Worm (Caenorhabditis elegans): ENCODE measurements around the gene C44C10.15.

- TF ChIP-seq unc-39 (tag; optimal IDR thresholded peaks at IDR 0.05) (no peak), sma-9 (GFP tag; optimal IDR thresholded peaks at IDR 0.05) (no peak), sma-9 (tag; optimal IDR thresholded peaks at IDR 0.05) (no peak), nhr-237 (tag; optimal IDR thresholded peaks at IDR 0.05) (no peak), blmp-1 (tag; optimal IDR thresholded peaks at IDR 0.05; ENCODE audit: insufficient read depth) (no peak), skn-1 (tag; optimal IDR thresholded peaks at IDR 0.05) (no peak), fos-1 (tag; optimal IDR thresholded peaks at IDR 0.05) (no peak), nhr-77 (tag; optimal IDR thresholded peaks at IDR 0.05) (no peak), ztf-11 (tag; optimal IDR thresholded peaks at IDR 0.05) (no peak), egl-27 (tag; optimal IDR thresholded peaks at IDR 0.05) (no peak), nhr-21 (tag; optimal IDR thresholded peaks at IDR 0.05) (no peak), nhr-25 (tag; optimal IDR thresholded peaks at IDR 0.05) (no peak), nhr-11 (tag; optimal IDR thresholded peaks at IDR 0.05) (no peak), ceh-82 (tag; optimal IDR thresholded peaks at IDR 0.05) (no peak)
Observed at ce11 chrX:11675573-11675972, 24.6 kb downstream of the C44C10.15 start.
